Fruit fly (Drosophila melanogaster): ENCODE results near the gene CG17005.

DNA sequence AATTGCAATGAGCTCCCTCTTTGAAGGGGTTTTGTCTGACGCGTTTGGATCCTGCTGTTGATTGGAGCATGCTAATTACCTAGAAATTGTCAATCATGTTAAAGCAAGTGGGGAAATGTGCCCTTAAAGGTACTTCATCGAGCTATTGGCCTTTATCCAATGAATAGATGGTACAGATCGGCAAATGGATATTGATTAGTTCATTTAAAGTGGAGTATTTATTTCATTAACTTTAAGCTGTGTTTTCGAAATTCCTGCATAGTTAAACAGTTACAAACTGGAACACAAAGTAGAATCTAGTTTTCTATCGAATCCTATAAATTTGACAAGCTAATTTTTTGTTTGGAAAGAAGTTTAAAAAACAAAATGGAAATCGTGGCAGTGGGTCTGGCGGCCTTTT, 39.8 kb downstream of the CG17005 start, which contains the start of gene CG34181:
- TF ChIP-seq CG34406 (GFP tag; optimal IDR thresholded peaks at IDR 0.05) (no peak), CG3919 (GFP tag; optimal IDR thresholded peaks at IDR 0.05) (no peak), Blimp-1 (GFP tag; optimal IDR thresholded peaks at IDR 0.05) (no peak), CG4318 (GFP tag; optimal IDR thresholded peaks at IDR 0.05) (no peak), CG31627 (GFP tag; optimal IDR thresholded peaks at IDR 0.05) (no peak), esn (GFP tag; optimal IDR thresholded peaks at IDR 0.05) (no peak)
